Fruit fly (Drosophila melanogaster): Measurements from ENCODE around the gene CG12003.
A peak's percentile ranks its signal among the peaks of the same experiment; 100 is the strongest.

Gene CG12003

DNA sequence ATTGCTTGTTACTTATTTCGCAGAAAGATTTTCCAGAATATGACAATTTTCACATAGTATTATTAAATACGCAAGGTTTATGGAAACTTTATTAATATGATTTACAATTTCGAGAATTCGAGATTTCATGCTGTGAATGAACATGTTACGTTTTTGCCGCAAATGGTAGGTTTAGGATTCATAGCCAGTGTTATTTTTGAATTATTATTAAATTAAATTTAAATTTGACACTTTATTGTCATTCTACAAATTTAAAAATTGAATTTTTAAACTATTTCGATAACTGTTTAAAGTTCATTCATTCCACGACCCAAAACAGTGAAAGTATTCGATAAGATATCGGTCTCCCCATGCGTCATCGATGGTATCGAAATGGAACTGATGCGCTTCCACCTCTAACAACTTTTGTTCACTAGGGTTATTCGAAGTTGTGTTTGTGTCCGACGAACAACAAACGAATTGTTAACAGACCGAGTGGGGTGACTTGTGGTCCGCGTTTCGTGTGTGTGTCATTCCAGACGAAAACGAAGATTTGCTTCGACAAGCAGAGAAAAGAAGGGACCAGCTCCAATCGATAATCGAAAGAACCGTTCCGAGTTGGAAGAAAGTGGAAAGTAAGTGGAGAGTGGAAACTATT lies 19.4 kb upstream of the CG12003 start, which contains the start of the genes CG32313 and Pcyt1 (continued):
- TF ChIP-seq CG1529 (GFP tag; optimal IDR thresholded peaks at IDR 0.05): no peak
- no peak for TF ChIP-seq lmd (GFP tag; IDR thresholded peaks at IDR 0.05)
- no peak for TF ChIP-seq nau (GFP tag; optimal IDR thresholded peaks at IDR 0.05)
- TF ChIP-seq NFAT (GFP tag; IDR thresholded peaks at IDR 0.05): no peak; the same call in 1 of the 2 replicates
- peak; percentile 25 for TF ChIP-seq gfzf (GFP tag; optimal IDR thresholded peaks at IDR 0.05)
- no peak for TF ChIP-seq CG10321 (GFP tag; IDR thresholded peaks at IDR 0.05)
- TF ChIP-seq lab (GFP tag; optimal IDR thresholded peaks at IDR 0.05): peak; percentile 27
- no peak for TF ChIP-seq CG7372 (GFP tag; IDR thresholded peaks at IDR 0.05)
- TF ChIP-seq Ptx1 (GFP tag; IDR thresholded peaks at IDR 0.05): no peak
- no peak for TF ChIP-seq CG6854 (GFP tag; optimal IDR thresholded peaks at IDR 0.05)
- no peak for TF ChIP-seq danr (GFP tag; IDR thresholded peaks at IDR 0.05)
- TF ChIP-seq BEAF-32 (GFP tag; optimal IDR thresholded peaks at IDR 0.05): peak; percentile 89
- TF ChIP-seq HLH3B (GFP tag; IDR thresholded peaks at IDR 0.05): no peak; the same call in 1 of the 2 replicates
- TF ChIP-seq CG14014 (GFP tag; IDR thresholded peaks at IDR 0.05): no peak
- peak; percentile 77 for TF ChIP-seq tna (GFP tag; IDR thresholded peaks at IDR 0.05; ENCODE audit: partially characterized antibody)
- TF ChIP-seq Ssrp (tag; optimal IDR thresholded peaks at IDR 0.05): no peak
- no peak for TF ChIP-seq ssp (GFP tag; IDR thresholded peaks at IDR 0.05)
- TF ChIP-seq sim (GFP tag; IDR thresholded peaks at IDR 0.05): no peak
- TF ChIP-seq CG2712 (tag; optimal IDR thresholded peaks at IDR 0.05): peak; percentile 39
- no peak for TF ChIP-seq CG10654 (GFP tag; optimal IDR thresholded peaks at IDR 0.05)
- TF ChIP-seq fru (optimal IDR thresholded peaks at IDR 0.05): no peak
- TF ChIP-seq CG32767 (GFP tag; IDR thresholded peaks at IDR 0.05): no peak
- no peak for TF ChIP-seq lbe (GFP tag; optimal IDR thresholded peaks at IDR 0.05)
- 0 out of 2 replicates have a peak, but pooled peaks have one; percentile 5 for TF ChIP-seq CG32532 (GFP tag; IDR thresholded peaks at IDR 0.05)
- TF ChIP-seq corto (GFP tag; optimal IDR thresholded peaks at IDR 0.05): peak; percentile 8
- peak; percentile 81 for TF ChIP-seq Doc3 (GFP tag; IDR thresholded peaks at IDR 0.05; ENCODE audit: partially characterized antibody)
- TF ChIP-seq twi (tag; optimal IDR thresholded peaks at IDR 0.05): no peak
- 0 out of 2 replicates have a peak, but pooled peaks have one; percentile 22 for TF ChIP-seq Atf6 (GFP tag; IDR thresholded peaks at IDR 0.05)
- no peak for TF ChIP-seq CG6654 (GFP tag; optimal IDR thresholded peaks at IDR 0.05)
- TF ChIP-seq CG2875 (GFP tag; optimal IDR thresholded peaks at IDR 0.05): peak; percentile 23
- TF ChIP-seq Kr (GFP tag; optimal IDR thresholded peaks at IDR 0.05): no peak
- TF ChIP-seq tio (GFP tag; optimal IDR thresholded peaks at IDR 0.05): no peak
- TF ChIP-seq Pdp1 (GFP tag; optimal IDR thresholded peaks at IDR 0.05): no peak
- no peak for TF ChIP-seq pnt (GFP tag; optimal IDR thresholded peaks at IDR 0.05)
- peak; percentile 86 for TF ChIP-seq Scr (GFP tag; IDR thresholded peaks at IDR 0.05; ENCODE audit: partially characterized antibody)
- peak; percentile 47 for TF ChIP-seq Blimp-1 (GFP tag; optimal IDR thresholded peaks at IDR 0.05)
- TF ChIP-seq gem (tag; optimal IDR thresholded peaks at IDR 0.05): peak; percentile 3
- TF ChIP-seq CG3726 (GFP tag; IDR thresholded peaks at IDR 0.05): no peak
- peak; percentile 53 for TF ChIP-seq mirr (GFP tag; optimal IDR thresholded peaks at IDR 0.05)
- peak; percentile 79 for TF ChIP-seq Dp (GFP tag; optimal IDR thresholded peaks at IDR 0.05)
- no peak for TF ChIP-seq seq (GFP tag; IDR thresholded peaks at IDR 0.05)
- no peak for TF ChIP-seq ash1 (GFP tag; optimal IDR thresholded peaks at IDR 0.05)
- TF ChIP-seq stwl (tag; optimal IDR thresholded peaks at IDR 0.05): peak; percentile 94
- no peak for TF ChIP-seq Nf-YB (GFP tag; optimal IDR thresholded peaks at IDR 0.05)
- TF ChIP-seq CG17612 (GFP tag; IDR thresholded peaks at IDR 0.05): no peak
- TF ChIP-seq CG33557 (GFP tag; optimal IDR thresholded peaks at IDR 0.05): no peak
- no peak for TF ChIP-seq CG6689 (GFP tag; IDR thresholded peaks at IDR 0.05)
- TF ChIP-seq CG6175 (GFP tag; IDR thresholded peaks at IDR 0.05): no peak
- TF ChIP-seq gcm (GFP tag; optimal IDR thresholded peaks at IDR 0.05): peak; percentile 84
- no peak for TF ChIP-seq Taf1 (GFP tag; IDR thresholded peaks at IDR 0.05)

Measured in whole organism, embryonic.